Worm (Caenorhabditis elegans): Measurements from ENCODE around the gene T28A11.16.

DNA sequence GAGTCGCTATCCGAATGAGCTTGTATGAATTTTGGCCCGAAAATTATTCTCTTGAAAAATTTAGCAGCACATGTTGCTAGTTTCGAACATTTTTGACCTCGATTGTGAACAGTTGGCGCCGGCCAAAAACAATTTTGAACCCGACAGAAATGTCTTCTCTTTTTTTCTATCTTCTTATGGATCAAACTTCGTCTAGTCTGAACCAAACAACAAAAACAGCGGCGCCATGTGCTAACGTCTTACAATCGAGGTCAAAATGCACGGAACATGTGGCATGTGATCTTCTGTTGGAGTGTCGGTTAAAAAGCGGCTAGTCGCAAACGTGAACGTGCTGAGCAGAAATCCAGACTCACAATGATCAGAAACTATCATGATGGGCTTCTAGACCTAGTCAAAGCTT is 17.2 kb upstream of the T28A11.16 start:
- TF ChIP-seq F13C5.2 (tag; optimal IDR thresholded peaks at IDR 0.05) (no peak), sea-1 (GFP tag; conservative IDR thresholded peaks at IDR 0.05) (no peak), tbx-11 (GFP tag; IDR thresholded peaks at IDR 0.05) (no peak), scrt-1 (GFP tag; IDR thresholded peaks at IDR 0.05) (no peak), flt-1 (GFP tag; IDR thresholded peaks at IDR 0.05) (no peak), ama-1 (optimal IDR thresholded peaks at IDR 0.05) (no peak), hmbx-1 (tag; optimal IDR thresholded peaks at IDR 0.05) (no peak), hnd-1 (tag; optimal IDR thresholded peaks at IDR 0.05) (no peak)

Data from whole organism, early embryonic.